Fruit fly (Drosophila melanogaster): ENCODE data around the gene Ptpa.

DNA sequence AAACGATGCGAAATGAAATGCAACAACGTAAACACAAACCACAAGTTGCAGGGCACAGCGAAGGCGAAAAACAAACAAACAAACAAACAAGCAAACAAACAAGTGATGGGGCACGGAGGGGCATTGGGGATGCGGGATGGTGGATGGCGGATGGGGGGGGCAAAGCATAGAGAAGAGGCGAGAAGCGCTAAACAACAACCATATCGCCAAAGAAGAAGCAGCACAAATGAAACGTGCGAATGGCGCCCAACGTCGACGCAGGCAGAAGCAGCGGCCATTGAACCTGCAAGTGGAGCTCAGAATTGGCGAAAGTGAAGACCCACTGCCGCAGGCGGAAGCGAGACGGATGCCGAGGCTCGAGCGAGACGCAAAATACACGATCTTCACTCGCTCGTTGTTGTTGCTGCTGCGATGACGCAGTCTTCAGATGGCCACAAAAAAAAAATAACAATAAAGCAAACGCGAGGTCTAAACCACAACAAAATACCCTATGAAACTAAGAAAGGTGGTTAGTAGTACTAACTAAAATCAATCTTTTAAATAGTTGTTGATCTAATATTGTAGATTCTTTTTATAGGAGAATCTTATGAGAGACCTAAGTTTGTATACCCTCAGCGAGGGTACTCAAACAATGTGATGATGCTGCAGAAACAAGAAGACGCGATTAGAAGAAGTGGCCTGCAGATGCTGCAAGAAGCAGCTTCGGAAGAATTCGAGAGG is 30.9 kb upstream of the Ptpa start:
- TF ChIP-seq ttk (optimal IDR thresholded peaks at IDR 0.05) (no peak), insv (optimal IDR thresholded peaks at IDR 0.05) (no peak), h (optimal IDR thresholded peaks at IDR 0.05) (no peak), Myc (optimal IDR thresholded peaks at IDR 0.05) (no peak), psq (optimal IDR thresholded peaks at IDR 0.05) (no peak)
